Worm (Caenorhabditis elegans): Measurements from ENCODE around the gene best-2.

- TF ChIP-seq aha-1 (tag; optimal IDR thresholded peaks at IDR 0.05) (no peak), nhr-11 (tag; optimal IDR thresholded peaks at IDR 0.05) (no peak), snpc-4 (tag; optimal IDR thresholded peaks at IDR 0.05) (no peak), aly-2 (tag; optimal IDR thresholded peaks at IDR 0.05) (no peak), skn-1 (tag; optimal IDR thresholded peaks at IDR 0.05) (no peak), ceh-88 (GFP tag; IDR thresholded peaks at IDR 0.05) (no peak), ztf-11 (tag; optimal IDR thresholded peaks at IDR 0.05) (no peak), elt-2 (tag; optimal IDR thresholded peaks at IDR 0.05) (no peak), Y116A8C.19 (tag; optimal IDR thresholded peaks at IDR 0.05; ENCODE audit: borderline replicate concordance) (no peak), fos-1 (tag; optimal IDR thresholded peaks at IDR 0.05) (no peak), tbx-2 (tag; optimal IDR thresholded peaks at IDR 0.05) (no peak)
Measured at ce11 chrIV:13109751-13110150, 3.1 kb downstream of the best-2 start, which contains the start of gene best-1.

Data from whole organism, L1 larva.